Fruit fly (Drosophila melanogaster): ENCODE measurements around the gene CG4887.
A peak's percentile ranks its signal among the peaks of the same experiment; 100 is the strongest.

Gene CG4887

dm6 chr2L:1201396-1201837 is 28.6 kb downstream of the CG4887 start (continued):
- TF ChIP-seq prd (optimal IDR thresholded peaks at IDR 0.05) (no peak), prd (GFP tag; IDR thresholded peaks at IDR 0.05) (no peak), Opbp (GFP tag; IDR thresholded peaks at IDR 0.05; ENCODE audit: partially characterized antibody) (no peak), zfh2 (GFP tag; optimal IDR thresholded peaks at IDR 0.05) (no peak), MTF-1 (GFP tag; optimal IDR thresholded peaks at IDR 0.05; ENCODE audit: borderline replicate concordance) (no peak), exex (tag; optimal IDR thresholded peaks at IDR 0.05) (peak; percentile 97), gcm (GFP tag; optimal IDR thresholded peaks at IDR 0.05) (no peak), BEAF-32 (GFP tag; optimal IDR thresholded peaks at IDR 0.05) (no peak), CG8281 (tag; optimal IDR thresholded peaks at IDR 0.05) (peak; percentile 91), CG10209 (GFP tag; optimal IDR thresholded peaks at IDR 0.05) (no peak)

dm6 chr2L:1202445-1202844 is 29.6 kb downstream of the CG4887 start:
- TF ChIP-seq CG9932 (GFP tag; IDR thresholded peaks at IDR 0.05): peak; percentile 8; the same call in 1 of the 2 replicates
- no peak for TF ChIP-seq al (GFP tag; IDR thresholded peaks at IDR 0.05)
- TF ChIP-seq CG43689 (GFP tag; IDR thresholded peaks at IDR 0.05): no peak
- no peak for TF ChIP-seq ato (GFP tag; IDR thresholded peaks at IDR 0.05; ENCODE audit: partially characterized antibody)
- TF ChIP-seq CG11696 (GFP tag; IDR thresholded peaks at IDR 0.05): peak; percentile 52
- TF ChIP-seq Adf1 (GFP tag; IDR thresholded peaks at IDR 0.05): no peak
- TF ChIP-seq Ets65A (GFP tag): peak; percentile 51
- TF ChIP-seq CG18262 (tag; optimal IDR thresholded peaks at IDR 0.05): no peak
- no peak for TF ChIP-seq dmrt11E (tag; optimal IDR thresholded peaks at IDR 0.05)
- peak; percentile 15 for TF ChIP-seq Med (GFP tag)
- TF ChIP-seq CG5245 (GFP tag; optimal IDR thresholded peaks at IDR 0.05): no peak
- no peak for TF ChIP-seq CG30020 (tag; optimal IDR thresholded peaks at IDR 0.05)
- TF ChIP-seq Rfx (GFP tag; IDR thresholded peaks at IDR 0.05): no peak
- TF ChIP-seq CG15269 (tag; optimal IDR thresholded peaks at IDR 0.05): no peak
- TF ChIP-seq CG13296 (GFP tag; optimal IDR thresholded peaks at IDR 0.05): no peak
- TF ChIP-seq row (GFP tag; IDR thresholded peaks at IDR 0.05): 0 out of 3 replicates have a peak, but pooled peaks have one; percentile 11
- 0 out of 2 replicates have a peak, but pooled peaks have one; percentile 14 for TF ChIP-seq Poxn (GFP tag; IDR thresholded peaks at IDR 0.05)

dm6 chr2L:1203915-1204314 is 31.1 kb downstream of the CG4887 start, which contains the start of gene CG14342:
Gene CG14342, plus strand, starts transcription at chr2L:1204215.
- TF ChIP-seq so (GFP tag; IDR thresholded peaks at IDR 0.05) (no peak), Lim3 (GFP tag; IDR thresholded peaks at IDR 0.05) (no peak), row (GFP tag; IDR thresholded peaks at IDR 0.05) (0 out of 3 replicates have a peak, but pooled peaks have one; percentile 8), CG11398 (GFP tag; optimal IDR thresholded peaks at IDR 0.05) (no peak), H2.0 (GFP tag; IDR thresholded peaks at IDR 0.05) (no peak)

dm6 chr2L:1207432-1207831 is 34.6 kb downstream of the CG4887 start:
- no peak for TF ChIP-seq hth (optimal IDR thresholded peaks at IDR 0.05)
- TF ChIP-seq CG13624 (GFP tag; optimal IDR thresholded peaks at IDR 0.05): no peak
- TF ChIP-seq CG18599 (GFP tag; optimal IDR thresholded peaks at IDR 0.05): peak; percentile 77
- TF ChIP-seq CG2202 (tag; optimal IDR thresholded peaks at IDR 0.05): no peak
- TF ChIP-seq CG15011 (GFP tag; optimal IDR thresholded peaks at IDR 0.05): no peak
- no peak for TF ChIP-seq CG7928 (GFP tag; optimal IDR thresholded peaks at IDR 0.05)
- TF ChIP-seq Vsx1 (GFP tag; optimal IDR thresholded peaks at IDR 0.05): no peak
- peak in 1 of 2 experiments; percentile 21 for TF ChIP-seq bsh (GFP tag; optimal IDR thresholded peaks at IDR 0.05)
- TF ChIP-seq Doc2 (GFP tag; IDR thresholded peaks at IDR 0.05): peak; percentile 23; the same call in 1 of the 2 replicates
- TF ChIP-seq Hey (tag; optimal IDR thresholded peaks at IDR 0.05): peak; percentile 17
- no peak for TF ChIP-seq vnd (GFP tag; IDR thresholded peaks at IDR 0.05; ENCODE audit: partially characterized antibody)
- no peak for TF ChIP-seq Myb (GFP tag; optimal IDR thresholded peaks at IDR 0.05)
- TF ChIP-seq CG31388 (GFP tag; optimal IDR thresholded peaks at IDR 0.05): no peak
- no peak for TF ChIP-seq danr (GFP tag; IDR thresholded peaks at IDR 0.05)
- TF ChIP-seq grau (tag; optimal IDR thresholded peaks at IDR 0.05): peak; percentile 49
- peak; percentile 42 for TF ChIP-seq CG7786 (GFP tag; optimal IDR thresholded peaks at IDR 0.05)
- TF ChIP-seq CG1792 (GFP tag; optimal IDR thresholded peaks at IDR 0.05): no peak
- TF ChIP-seq H15 (GFP tag; IDR thresholded peaks at IDR 0.05): peak; percentile 63; the same call in 1 of the 3 replicates
